Fruit fly (Drosophila melanogaster) whole organism, embryonic: ENCODE results near the gene Phs.

Source experiments
- CG10267 ChIP-seq: fragments of 200-800 bp; sonication (Bioruptor generic); optimal IDR thresholded peaks from 2 replicates; lab custom pipeline; 2018; ENCODE audit warnings: missing biosample characterization, mild to moderate bottlenecking, missing genetic modification characterization, moderate library complexity
- CG12104 ChIP-seq: fragments of 200-800 bp; sonication (Bioruptor generic); optimal IDR thresholded peaks from 3 replicates; lab custom pipeline; 2016; ENCODE audit warnings: missing biosample characterization, missing genetic modification characterization
- CG1233 ChIP-seq: fragments of 200-800 bp; sonication (Bioruptor generic); optimal IDR thresholded peaks from 4 replicates; lab custom pipeline; 2018; ENCODE audit warnings: missing biosample characterization, mild to moderate bottlenecking, missing genetic modification characterization
- CG14710 ChIP-seq: fragments of 200-800 bp; sonication (Bioruptor generic); optimal IDR thresholded peaks from 3 replicates; lab custom pipeline; 2019; ENCODE audit warnings: missing biosample characterization, mild to moderate bottlenecking, missing genetic modification characterization, moderate library complexity
- CG1529 ChIP-seq: fragments of 200-800 bp; sonication (Bioruptor generic); optimal IDR thresholded peaks from 3 replicates; lab custom pipeline; 2018; ENCODE audit warnings: missing biosample characterization, missing genetic modification characterization
- CG16779 ChIP-seq: fragments of 200-800 bp; sonication (Bioruptor generic); IDR thresholded peaks from 2 replicates; pipeline ENCODE4 v1.3.6; 2022; ENCODE audit warnings: missing biosample characterization, missing genetic modification characterization
- CG17802 ChIP-seq: fragments of 200-800 bp; sonication (Bioruptor generic); optimal IDR thresholded peaks from 2 replicates; lab custom pipeline; 2018; ENCODE audit warnings: missing biosample characterization, mild to moderate bottlenecking, missing genetic modification characterization, moderate library complexity
- CG18262 ChIP-seq: fragments of 200-800 bp; optimal IDR thresholded peaks from 3 replicates; lab custom pipeline; 2019; ENCODE audit warnings: missing biosample characterization, mild to moderate bottlenecking, missing genetic modification characterization, moderate library complexity
- CG30403 ChIP-seq: fragments of 200-800 bp; sonication (Bioruptor generic); optimal IDR thresholded peaks from 3 replicates; lab custom pipeline; 2016; ENCODE audit warnings: missing biosample characterization, missing genetic modification characterization
- CG3065 ChIP-seq: fragments of 200-800 bp; sonication (Bioruptor generic); optimal IDR thresholded peaks from 2 replicates; lab custom pipeline; 2016; ENCODE audit warnings: missing biosample characterization, missing genetic modification characterization
- CG4328 ChIP-seq: fragments of 200-800 bp; sonication (Bioruptor generic); optimal IDR thresholded peaks from 3 replicates; lab custom pipeline; 2017; ENCODE audit warnings: missing biosample characterization, missing genetic modification reagents, missing genetic modification characterization
- CG4424 ChIP-seq: fragments of 200-800 bp; sonication (Bioruptor generic); optimal IDR thresholded peaks from 3 replicates; lab custom pipeline; 2016; ENCODE audit warnings: missing biosample characterization, missing genetic modification characterization
- CG4854 ChIP-seq: fragments of 200-800 bp; sonication (Bioruptor generic); optimal IDR thresholded peaks from 2 replicates; lab custom pipeline; 2016; ENCODE audit warnings: missing biosample characterization, missing genetic modification characterization, inconsistent platforms
- CG6765 ChIP-seq: fragments of 200-800 bp; sonication (Bioruptor generic); optimal IDR thresholded peaks from 3 replicates; lab custom pipeline; 2017; ENCODE audit warnings: missing biosample characterization, mild to moderate bottlenecking, missing genetic modification characterization
- CG8388 ChIP-seq: fragments of 200-800 bp; sonication (Bioruptor generic); optimal IDR thresholded peaks from 2 replicates; lab custom pipeline; 2019; ENCODE audit warnings: missing biosample characterization, mild to moderate bottlenecking, missing genetic modification characterization, moderate library complexity
- Chrac-16 ChIP-seq: fragments of 200-800 bp; sonication (Bioruptor generic); optimal IDR thresholded peaks from 3 replicates; lab custom pipeline; 2016; ENCODE audit warnings: missing biosample characterization, missing genetic modification characterization
- CoRest ChIP-seq: fragments of 200-800 bp; sonication (Bioruptor generic); optimal IDR thresholded peaks from 3 replicates; lab custom pipeline; 2018; ENCODE audit warnings: missing biosample characterization, mild to moderate bottlenecking, missing genetic modification characterization, moderate library complexity
- Hey ChIP-seq: fragments of 200-800 bp; sonication (Bioruptor generic); optimal IDR thresholded peaks from 3 replicates; lab custom pipeline; 2018; ENCODE audit warnings: missing biosample characterization, mild to moderate bottlenecking, missing genetic modification characterization
- HmgD ChIP-seq: fragments of 200-800 bp; sonication (Bioruptor generic); optimal IDR thresholded peaks from 3 replicates; lab custom pipeline; 2016; ENCODE audit warnings: missing biosample characterization, missing genetic modification characterization
- Lhr ChIP-seq: fragments of 200-800 bp; sonication (Bioruptor generic); optimal IDR thresholded peaks from 3 replicates; lab custom pipeline; 2017; ENCODE audit warnings: mild to moderate bottlenecking, missing biosample characterization, missing genetic modification reagents, missing genetic modification characterization
- Nf-YA ChIP-seq: fragments of 200-800 bp; sonication (Bioruptor generic); IDR thresholded peaks from 2 replicates; pipeline ENCODE4 v1.3.6; 2022; ENCODE audit warnings: missing biosample characterization, missing genetic modification characterization
- Nf-YB ChIP-seq: fragments of 200-800 bp; sonication (Bioruptor generic); optimal IDR thresholded peaks from 3 replicates; lab custom pipeline; 2019; ENCODE audit warnings: missing biosample characterization, mild to moderate bottlenecking, missing genetic modification characterization, moderate library complexity
- Nf-YC ChIP-seq: fragments of 200-800 bp; optimal IDR thresholded peaks from 3 replicates; lab custom pipeline; 2019; ENCODE audit warnings: missing biosample characterization, mild to moderate bottlenecking, missing genetic modification characterization, moderate library complexity
- Ravus ChIP-seq: fragments of 200-800 bp; sonication (Bioruptor generic); IDR thresholded peaks from 2 replicates; pipeline ENCODE4 v1.3.6; 2022; ENCODE audit warnings: missing biosample characterization, missing genetic modification characterization
- Sox102F ChIP-seq: fragments of 200-800 bp; sonication (Bioruptor generic); optimal IDR thresholded peaks from 2 replicates; lab custom pipeline; 2018; ENCODE audit warnings: missing biosample characterization, mild to moderate bottlenecking, missing genetic modification characterization, moderate library complexity
- Spps ChIP-seq: fragments of 200-800 bp; sonication (Bioruptor generic); optimal IDR thresholded peaks from 2 replicates; lab custom pipeline; 2018; ENCODE audit warnings: missing biosample characterization, mild to moderate bottlenecking, missing genetic modification characterization
- Sry-δ ChIP-seq: fragments of 200-800 bp; sonication (Bioruptor generic); optimal IDR thresholded peaks from 2 replicates; lab custom pipeline; 2016; ENCODE audit warnings: missing biosample characterization, missing genetic modification characterization
- TFAM ChIP-seq: fragments of 200-800 bp; sonication (Bioruptor generic); optimal IDR thresholded peaks from 2 replicates; lab custom pipeline; 2017; ENCODE audit warnings: missing biosample characterization, missing genetic modification characterization, inconsistent platforms
- Xrp1 ChIP-seq: fragments of 200-800 bp; sonication (Bioruptor generic); IDR thresholded peaks from 2 replicates; pipeline ENCODE4 v1.3.6; 2022; ENCODE audit warnings: missing biosample characterization, missing genetic modification characterization
- bcd ChIP-seq: fragments of 200-800 bp; sonication (Bioruptor generic); optimal IDR thresholded peaks from 2 replicates; lab custom pipeline; 2017; ENCODE audit warnings: missing biosample characterization, mild to moderate bottlenecking, missing genetic modification characterization
- bsh ChIP-seq, 2 experiments: fragments of 200-800 bp; sonication (Bioruptor generic); optimal IDR thresholded peaks; 2 replicates each; lab custom pipeline; 2017 to 2018; ENCODE audit warnings: mild to moderate bottlenecking in 2 of 2, missing biosample characterization in 2 of 2, missing genetic modification characterization in 2 of 2, moderate library complexity in 1 of 2
- cwo ChIP-seq: fragments of 200-800 bp; sonication (Bioruptor generic); optimal IDR thresholded peaks from 3 replicates; lab custom pipeline; 2017; ENCODE audit warnings: missing biosample characterization, missing genetic modification characterization, mild to moderate bottlenecking, moderate library complexity, missing genetic modification reagents
- dati ChIP-seq: fragments of 200-800 bp; sonication (Bioruptor generic); IDR thresholded peaks from 2 replicates; pipeline ENCODE4 v1.3.6; 2022; ENCODE audit warnings: missing biosample characterization, missing genetic modification characterization
- dm ChIP-seq: fragments of 200-800 bp; sonication (Bioruptor generic); optimal IDR thresholded peaks from 3 replicates; lab custom pipeline; 2016; ENCODE audit warnings: missing biosample characterization, missing genetic modification characterization
- dpn ChIP-seq, 2 experiments: fragments of 200-800 bp; sonication (Bioruptor generic); optimal IDR thresholded peaks; 3 replicates each; lab custom pipeline; 2016; ENCODE audit warnings: missing biosample characterization in 2 of 2, missing genetic modification characterization in 2 of 2
- fd3F ChIP-seq: fragments of 200-800 bp; sonication (Bioruptor generic); optimal IDR thresholded peaks from 2 replicates; lab custom pipeline; 2018; ENCODE audit warnings: missing biosample characterization, mild to moderate bottlenecking, missing genetic modification characterization, moderate library complexity
- gcm ChIP-seq: fragments of 200-800 bp; sonication (Bioruptor generic); optimal IDR thresholded peaks from 2 replicates; lab custom pipeline; 2019; ENCODE audit warnings: missing biosample characterization, mild to moderate bottlenecking, missing genetic modification characterization, moderate library complexity
- gcm2 ChIP-seq: fragments of 200-800 bp; sonication (Bioruptor generic); optimal IDR thresholded peaks from 2 replicates; lab custom pipeline; 2016; ENCODE audit warnings: missing biosample characterization, missing genetic modification characterization
- grau ChIP-seq: fragments of 200-800 bp; optimal IDR thresholded peaks from 3 replicates; lab custom pipeline; 2019; ENCODE audit warnings: missing biosample characterization, mild to moderate bottlenecking, missing genetic modification characterization, moderate library complexity
- gsb ChIP-seq: fragments of 200-800 bp; sonication (Bioruptor generic); IDR thresholded peaks from 2 replicates; pipeline ENCODE4 v1.3.6; 2022; ENCODE audit warnings: missing biosample characterization, missing genetic modification characterization
- gsb-n ChIP-seq: fragments of 200-800 bp; sonication (Bioruptor generic); optimal IDR thresholded peaks from 3 replicates; lab custom pipeline; 2018; ENCODE audit warnings: missing biosample characterization, mild to moderate bottlenecking, missing genetic modification characterization
- h ChIP-seq: fragments of >200 bp; optimal IDR thresholded peaks from 2 replicates; lab custom pipeline; 2017
- kah ChIP-seq: fragments of 200-800 bp; sonication (Bioruptor generic); optimal IDR thresholded peaks from 2 replicates; lab custom pipeline; 2018; ENCODE audit warnings: missing biosample characterization, mild to moderate bottlenecking, missing genetic modification characterization
- mld ChIP-seq: fragments of 200-800 bp; sonication (Bioruptor generic); IDR thresholded peaks from 3 replicates; pipeline ENCODE4 v1.3.6; 2022; ENCODE audit warnings: missing biosample characterization, missing genetic modification characterization; ENCODE audit not compliant: partially characterized antibody
- nerfin-1 ChIP-seq: fragments of 200-800 bp; sonication (Bioruptor generic); optimal IDR thresholded peaks from 3 replicates; lab custom pipeline; 2019; ENCODE audit warnings: missing biosample characterization, mild to moderate bottlenecking, missing genetic modification characterization, moderate library complexity
- nerfin-2 ChIP-seq: fragments of 200-800 bp; sonication (Bioruptor generic); IDR thresholded peaks from 2 replicates; pipeline ENCODE4 v1.3.6; 2022; ENCODE audit warnings: missing biosample characterization, missing genetic modification characterization; ENCODE audit not compliant: partially characterized antibody
- seq ChIP-seq: fragments of 200-800 bp; sonication (Bioruptor generic); IDR thresholded peaks from 2 replicates; pipeline ENCODE4 v1.3.6; 2022; ENCODE audit warnings: missing biosample characterization, missing genetic modification characterization
- tx ChIP-seq: fragments of 200-800 bp; sonication (Bioruptor generic); optimal IDR thresholded peaks from 2 replicates; lab custom pipeline; 2016; ENCODE audit warnings: missing biosample characterization, missing genetic modification characterization
- vvl ChIP-seq: fragments of 200-800 bp; sonication (Bioruptor generic); IDR thresholded peaks from 2 replicates; pipeline ENCODE4 v1.3.6; 2022; ENCODE audit warnings: missing biosample characterization, missing genetic modification characterization

The Phs gene

dm6 chr3L:15592536-15593260, 27.0 kb upstream of the Phs start:
- peak; percentile 59 for TF ChIP-seq Nf-YC (tag; lab: Kevin White, UChicago)
- TF ChIP-seq CG17802: no peak
- peak; percentile 78 for TF ChIP-seq grau
- no peak for TF ChIP-seq CG3065 (GFP tag; lab: Kevin White, UChicago)
- peak; percentile 19 for TF ChIP-seq kah (GFP tag; lab: Kevin White, UChicago)
- no peak for TF ChIP-seq Ravus (GFP tag; lab: Robert Waterston, UW)
- no peak for TF ChIP-seq dm (GFP tag; lab: Kevin White, UChicago)
- TF ChIP-seq dpn (GFP tag; optimal IDR thresholded peaks at IDR 0.05; lab: Kevin White, UChicago): peak in 1 of 2 experiments; percentile 11
- TF ChIP-seq h (lab: Kevin White, UChicago): no peak
- peak; percentile 20 for TF ChIP-seq CG4424 (GFP tag; lab: Kevin White, UChicago)
- TF ChIP-seq CG12104 (GFP tag; lab: Kevin White, UChicago): no peak
- TF ChIP-seq CG4854 (GFP tag; lab: Kevin White, UChicago): no peak
- TF ChIP-seq CG10267: peak; percentile 52
- peak; percentile 41 for TF ChIP-seq Nf-YB (GFP tag; lab: Kevin White, UChicago)
- no peak for TF ChIP-seq TFAM (GFP tag; lab: Kevin White, UChicago)
- no peak for TF ChIP-seq CG4328
- TF ChIP-seq Chrac-16 (GFP tag; lab: Kevin White, UChicago): peak; percentile 6
- TF ChIP-seq nerfin-1 (tag; lab: Kevin White, UChicago): peak; percentile 24
- TF ChIP-seq CG8388 (GFP tag; lab: Kevin White, UChicago): peak; percentile 64
- TF ChIP-seq gcm (GFP tag; lab: Kevin White, UChicago): peak; percentile 60
- TF ChIP-seq bsh (GFP tag; optimal IDR thresholded peaks at IDR 0.05; lab: Kevin White, UChicago): peak in 1 of 2 experiments; percentile 53
- 0 out of 2 replicates have a peak, but pooled peaks have one; percentile 36 for TF ChIP-seq vvl
- no peak for TF ChIP-seq nerfin-2 (GFP tag; lab: Robert Waterston, UW)
- no peak for TF ChIP-seq mld
- TF ChIP-seq Xrp1 (GFP tag; lab: Robert Waterston, UW): peak; percentile 51; the same call in 1 of the 2 replicates
- peak; percentile 69 for TF ChIP-seq Sox102F (GFP tag; lab: Kevin White, UChicago)
- peak; percentile 74 for TF ChIP-seq CG18262 (tag; lab: Kevin White, UChicago)
- no peak for TF ChIP-seq HmgD (GFP tag; lab: Kevin White, UChicago)
- no peak for TF ChIP-seq gcm2 (GFP tag; lab: Kevin White, UChicago)
- no peak for TF ChIP-seq Sry-δ (GFP tag; lab: Kevin White, UChicago)
- TF ChIP-seq dati (GFP tag; lab: Robert Waterston, UW): 0 out of 2 replicates have a peak, but pooled peaks have one; percentile 14
- TF ChIP-seq seq (GFP tag; lab: Robert Waterston, UW): peak; percentile 32; the same call in 1 of the 2 replicates
- TF ChIP-seq CoRest (tag; lab: Kevin White, UChicago): peak; percentile 76
- TF ChIP-seq CG16779 (GFP tag; lab: Robert Waterston, UW): no peak
- no peak for TF ChIP-seq CG1529
- peak; percentile 15 for TF ChIP-seq CG1233 (GFP tag; lab: Kevin White, UChicago)
- TF ChIP-seq gsb-n (tag; lab: Kevin White, UChicago): peak; percentile 25
- no peak for TF ChIP-seq Nf-YA (GFP tag; lab: Robert Waterston, UW)
- peak; percentile 60 for TF ChIP-seq fd3F (GFP tag; lab: Kevin White, UChicago)
- no peak for TF ChIP-seq gsb (GFP tag; lab: Robert Waterston, UW)
- TF ChIP-seq CG30403: peak; percentile 3
- peak; percentile 29 for TF ChIP-seq cwo (GFP tag; lab: Kevin White, UChicago)
- TF ChIP-seq bcd (GFP tag; lab: Kevin White, UChicago): peak; percentile 54
- peak; percentile 24 for TF ChIP-seq Spps (tag; lab: Kevin White, UChicago)
- TF ChIP-seq CG6765: peak; percentile 39
- TF ChIP-seq CG14710: peak; percentile 25
- TF ChIP-seq Hey (tag; lab: Kevin White, UChicago): no peak
- TF ChIP-seq tx (GFP tag; lab: Kevin White, UChicago): no peak
- no peak for TF ChIP-seq Lhr (GFP tag; lab: Kevin White, UChicago)
